In genomic region chrV:20350382-20350781, ce11 we compare ENCODE assay signal across 3 worm cellular contexts.
TF ChIP-seq lines count a peak whose summit lies in the region.

No protein-coding gene starts in this region.

TF ChIP-seq in whole organism, L1 larva, 84 proteins besides CTCF, POLR2A, EP300 and RAD21:
- no peak for TF ChIP-seq aha-1 (tag; optimal IDR thresholded peaks at IDR 0.05; lab: Kevin White, UChicago)
- TF ChIP-seq nhr-85 (tag; lab: Kevin White, UChicago) = peak; percentile 2

TF ChIP-seq in whole organism, L4 larva, 104 proteins besides CTCF, POLR2A, EP300 and RAD21:
- TF ChIP-seq lin-15B (tag; optimal IDR thresholded peaks at IDR 0.05; lab: Kevin White, UChicago) = no peak
- no peak for TF ChIP-seq hmg-1.1 (GFP tag; IDR thresholded peaks at IDR 0.05; lab: Robert Waterston, UW)
- TF ChIP-seq D1046.2 (GFP tag; IDR thresholded peaks at IDR 0.05; lab: Robert Waterston, UW) = peak; percentile 65; the same call in 1 of the 2 replicates
- TF ChIP-seq skn-1 (tag; optimal IDR thresholded peaks at IDR 0.05; lab: Kevin White, UChicago) = no peak
- TF ChIP-seq egl-43 (GFP tag; IDR thresholded peaks at IDR 0.05; lab: Robert Waterston, UW) = peak; percentile 66
- TF ChIP-seq pqm-1 (tag; optimal IDR thresholded peaks at IDR 0.05; lab: Kevin White, UChicago) = no peak
- TF ChIP-seq daf-8 (GFP tag; IDR thresholded peaks at IDR 0.05; lab: Robert Waterston, UW) = 0 out of 2 replicates have a peak, but pooled peaks have one; percentile 18
- 0 out of 2 replicates have a peak, but pooled peaks have one; percentile 50 for TF ChIP-seq lim-7 (GFP tag; IDR thresholded peaks at IDR 0.05; lab: Robert Waterston, UW)
- TF ChIP-seq unc-130 (GFP tag; optimal IDR thresholded peaks at IDR 0.05; lab: Kevin White, UChicago) = no peak
- TF ChIP-seq ceh-20 (GFP tag; IDR thresholded peaks at IDR 0.05; lab: Robert Waterston, UW) = 0 out of 2 replicates have a peak, but pooled peaks have one; percentile 30
- TF ChIP-seq unc-39 (tag; optimal IDR thresholded peaks at IDR 0.05; lab: Kevin White, UChicago) = no peak
- no peak for TF ChIP-seq nhr-237 (tag; optimal IDR thresholded peaks at IDR 0.05; lab: Kevin White, UChicago)
- no peak for TF ChIP-seq mxl-3 (GFP tag; optimal IDR thresholded peaks at IDR 0.05; lab: Kevin White, UChicago)
- TF ChIP-seq nhr-48 (tag; optimal IDR thresholded peaks at IDR 0.05; lab: Kevin White, UChicago) = no peak
- no peak for TF ChIP-seq aha-1 (tag; lab: Kevin White, UChicago)
- TF ChIP-seq fkh-10 (GFP tag; optimal IDR thresholded peaks at IDR 0.05; lab: Kevin White, UChicago) = no peak
- TF ChIP-seq mes-2 (tag; optimal IDR thresholded peaks at IDR 0.05; lab: Kevin White, UChicago; ENCODE audit: poor library complexity, severe bottlenecking) = no peak
- TF ChIP-seq F44E2.7 (GFP tag; IDR thresholded peaks at IDR 0.05; lab: Robert Waterston, UW) = peak; percentile 86; the same call in 1 of the 2 replicates
- peak in 1 of 2 experiments; percentile 50 for TF ChIP-seq daf-16 (GFP tag; optimal IDR thresholded peaks at IDR 0.05; lab: Kevin White, UChicago)
- TF ChIP-seq daf-16 (tag; optimal IDR thresholded peaks at IDR 0.05; lab: Kevin White, UChicago) = peak; percentile 10
- no peak for TF ChIP-seq R02D3.7 (tag; optimal IDR thresholded peaks at IDR 0.05; lab: Kevin White, UChicago)
- TF ChIP-seq ceh-28 (tag; optimal IDR thresholded peaks at IDR 0.05; lab: Kevin White, UChicago) = no peak
- TF ChIP-seq nhr-111 (GFP tag; optimal IDR thresholded peaks at IDR 0.05; lab: Kevin White, UChicago) = no peak
- TF ChIP-seq nhr-10 (tag; optimal IDR thresholded peaks at IDR 0.05; lab: Kevin White, UChicago) = no peak
- TF ChIP-seq arid-1 (GFP tag; conservative IDR thresholded peaks at IDR 0.05; lab: Robert Waterston, UW) = no peak
- no peak for TF ChIP-seq zag-1 (tag; optimal IDR thresholded peaks at IDR 0.05; lab: Kevin White, UChicago)
- no peak for TF ChIP-seq ztf-11 (tag; optimal IDR thresholded peaks at IDR 0.05; lab: Kevin White, UChicago)
- TF ChIP-seq mxl-2 (GFP tag; conservative IDR thresholded peaks at IDR 0.05; lab: Robert Waterston, UW) = no peak

TF ChIP-seq in whole organism, young adult, 124 proteins besides CTCF, POLR2A, EP300 and RAD21:
- TF ChIP-seq K12H6.12 (tag; optimal IDR thresholded peaks at IDR 0.05; lab: Kevin White, UChicago) (no peak), dox-1 (GFP tag; IDR thresholded peaks at IDR 0.05; lab: Robert Waterston, UW) (peak; percentile 36; the same call in 1 of the 2 replicates), nhr-80 (tag; optimal IDR thresholded peaks at IDR 0.05; lab: Kevin White, UChicago) (no peak), F39B2.1 (GFP tag; IDR thresholded peaks at IDR 0.05; lab: Robert Waterston, UW) (no peak), chd-7 (tag; optimal IDR thresholded peaks at IDR 0.05; lab: Kevin White, UChicago) (no peak), nhr-179 (tag; optimal IDR thresholded peaks at IDR 0.05; lab: Kevin White, UChicago) (no peak), Y56A3A.18 (GFP tag; IDR thresholded peaks at IDR 0.05; lab: Robert Waterston, UW) (no peak), lir-1 (GFP tag; conservative IDR thresholded peaks at IDR 0.05; lab: Robert Waterston, UW) (no peak), lin-26 (GFP tag; IDR thresholded peaks at IDR 0.05; lab: Robert Waterston, UW) (peak; percentile 59; the same call in 1 of the 2 replicates), rpc-1 (optimal IDR thresholded peaks at IDR 0.05; lab: Kevin White, UChicago) (peak; percentile 56), rpc-1 (tag; optimal IDR thresholded peaks at IDR 0.05; lab: Kevin White, UChicago) (peak; percentile 76), mxl-1 (tag; optimal IDR thresholded peaks at IDR 0.05; lab: Kevin White, UChicago) (peak; percentile 3), K11D2.4 (GFP tag; IDR thresholded peaks at IDR 0.05; lab: Robert Waterston, UW) (no peak), attf-6 (GFP tag; IDR thresholded peaks at IDR 0.05; lab: Robert Waterston, UW) (no peak), B0019.2 (GFP tag; conservative IDR thresholded peaks at IDR 0.05; lab: Robert Waterston, UW) (no peak), B0261.1 (tag; optimal IDR thresholded peaks at IDR 0.05; lab: Kevin White, UChicago) (peak; percentile 65), lsl-1 (GFP tag; optimal IDR thresholded peaks at IDR 0.05; lab: Kevin White, UChicago) (no peak), snpc-4 (GFP tag; optimal IDR thresholded peaks at IDR 0.05; lab: Kevin White, UChicago) (no peak), snpc-4 (tag; optimal IDR thresholded peaks at IDR 0.05; lab: Kevin White, UChicago) (no peak), nhr-90 (tag; optimal IDR thresholded peaks at IDR 0.05; lab: Kevin White, UChicago) (peak; percentile 56), tbp1 (GFP tag; optimal IDR thresholded peaks at IDR 0.05; lab: Kevin White, UChicago) (peak; percentile 85), zim-3 (tag; optimal IDR thresholded peaks at IDR 0.05; lab: Kevin White, UChicago) (no peak), let-526 (GFP tag; IDR thresholded peaks at IDR 0.05; lab: Robert Waterston, UW) (no peak), mcd-1 (GFP tag; IDR thresholded peaks at IDR 0.05; lab: Robert Waterston, UW) (peak; percentile 23; the same call in 1 of the 2 replicates), nhr-120 (GFP tag; IDR thresholded peaks at IDR 0.05; lab: Robert Waterston, UW) (no peak), him-1 (tag; optimal IDR thresholded peaks at IDR 0.05; lab: Kevin White, UChicago) (peak; percentile 50), die-1 (tag; optimal IDR thresholded peaks at IDR 0.05; lab: Kevin White, UChicago) (peak; percentile 44), ceh-27 (GFP tag; optimal IDR thresholded peaks at IDR 0.05; lab: Kevin White, UChicago) (no peak), hmg-1.2 (GFP tag; IDR thresholded peaks at IDR 0.05; lab: Robert Waterston, UW) (0 out of 2 replicates have a peak, but pooled peaks have one; percentile 17), Y95B8A.8 (GFP tag; IDR thresholded peaks at IDR 0.05; lab: Robert Waterston, UW) (no peak), tbx-9 (tag; optimal IDR thresholded peaks at IDR 0.05; lab: Kevin White, UChicago; ENCODE audit: borderline replicate concordance) (no peak), pbrm-1 (GFP tag; IDR thresholded peaks at IDR 0.05; lab: Robert Waterston, UW) (no peak)
